Fruit fly (Drosophila melanogaster) whole organism: ENCODE measurements around the gene Tie.

Experiments used
- CG8478 ChIP-seq: fragments of >200 bp; optimal IDR thresholded peaks from 2 replicates; lab custom pipeline; 2018; ENCODE audit warnings: inconsistent platforms
- Dll ChIP-seq: fragments of >200 bp; optimal IDR thresholded peaks from 2 replicates; lab custom pipeline; 2017
- EcR ChIP-seq, 2 experiments: fragments of >200 bp; optimal IDR thresholded peaks; 2 replicates each; lab custom pipeline; 2017; ENCODE audit warnings: missing biosample characterization in 2 of 2, missing genetic modification characterization in 2 of 2, missing genetic modification reagents in 2 of 2
- pan ChIP-seq: fragments of >200 bp; optimal IDR thresholded peaks from 2 replicates; lab custom pipeline; 2017
- psq ChIP-seq: fragments of >200 bp; optimal IDR thresholded peaks from 2 replicates; lab custom pipeline; 2017
- usp ChIP-seq: fragments of >200 bp; optimal IDR thresholded peaks from 2 replicates; lab custom pipeline; 2017; ENCODE audit warnings: missing biosample characterization, missing genetic modification characterization, mixed read lengths

DNA sequence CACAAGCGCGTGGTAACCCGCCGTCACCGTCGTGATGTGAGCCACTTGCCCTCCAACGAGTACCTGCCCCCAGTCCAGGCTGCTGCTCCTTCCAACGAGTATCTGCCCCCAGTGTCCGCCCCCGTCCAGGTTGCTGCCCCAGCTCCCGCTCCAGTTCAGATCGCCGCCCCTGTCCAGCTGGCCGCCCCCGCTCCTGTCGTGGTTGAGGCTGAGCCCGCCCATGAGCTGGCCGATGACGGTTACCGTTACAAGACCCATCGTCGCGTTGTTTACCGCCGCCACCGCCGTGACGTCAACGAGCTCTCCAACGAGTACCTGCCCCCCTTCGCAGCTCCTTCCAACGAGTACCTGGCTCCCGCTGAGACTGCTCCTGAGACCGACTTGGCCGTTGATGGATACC, 51.2 kb downstream of the Tie start:
- TF ChIP-seq usp (GFP tag; lab: Kevin White, UChicago) (no peak), psq (lab: Kevin White, UChicago) (no peak), EcR (GFP tag; optimal IDR thresholded peaks at IDR 0.05; lab: Kevin White, UChicago) (no peak), pan (no peak), CG8478 (no peak), Dll (lab: Kevin White, UChicago) (no peak)
